Worm (Caenorhabditis elegans) whole organism, L2 larva: ENCODE data around the gene mps-4.
A peak's percentile ranks its signal among the peaks of the same experiment; 100 is the strongest.

ENCODE experiments used
- C34F6.9 ChIP-seq: fragments of 150-350 bp; optimal IDR thresholded peaks from 2 replicates; lab custom pipeline; 2014; ENCODE audit warnings: missing biosample characterization, missing genetic modification characterization
- F13H6.1 ChIP-seq: sonication (generic microtip); optimal IDR thresholded peaks from 2 replicates; lab custom pipeline; 2016; ENCODE audit warnings: missing genetic modification characterization, missing compliant biosample characterization
- R02D3.7 ChIP-seq: fragments of 150-350 bp; optimal IDR thresholded peaks from 2 replicates; lab custom pipeline; 2014; ENCODE audit warnings: missing biosample characterization, missing genetic modification characterization
- ZK546.5 ChIP-seq: sonication (generic microtip); optimal IDR thresholded peaks from 2 replicates; lab custom pipeline; 2017; ENCODE audit warnings: missing biosample characterization, missing genetic modification characterization
- alr-1 ChIP-seq: fragments of 150-350 bp; optimal IDR thresholded peaks from 2 replicates; lab custom pipeline; 2014; ENCODE audit warnings: missing biosample characterization, missing genetic modification characterization
- aly-2 ChIP-seq: fragments of 150-350 bp; optimal IDR thresholded peaks from 2 replicates; lab custom pipeline; 2014; ENCODE audit warnings: missing biosample characterization, missing genetic modification characterization
- ama-1 ChIP-seq: fragments of 150-350 bp; optimal IDR thresholded peaks from 2 replicates; lab custom pipeline; 2018; ENCODE audit warnings: inconsistent platforms
- blmp-1 ChIP-seq: sonication (generic microtip); optimal IDR thresholded peaks from 2 replicates; lab custom pipeline; 2017; ENCODE audit warnings: missing genetic modification characterization, mild to moderate bottlenecking, missing compliant biosample characterization, antibody characterized with exemption, moderate library complexity; ENCODE audit not compliant: insufficient read depth
- ceh-16 ChIP-seq: fragments of 150-350 bp; optimal IDR thresholded peaks from 2 replicates; lab custom pipeline; 2014; ENCODE audit warnings: missing biosample characterization, missing genetic modification characterization
- dmd-4 ChIP-seq: sonication (generic microtip); optimal IDR thresholded peaks from 2 replicates; lab custom pipeline; 2017; ENCODE audit warnings: missing biosample characterization, missing genetic modification characterization
- egl-27 ChIP-seq: sonication (generic microtip); optimal IDR thresholded peaks from 3 replicates; lab custom pipeline; 2017; ENCODE audit warnings: missing biosample characterization, missing genetic modification reagents, missing genetic modification characterization
- elt-3 ChIP-seq: sonication (generic microtip); optimal IDR thresholded peaks from 2 replicates; lab custom pipeline; 2017; ENCODE audit warnings: missing biosample characterization, missing genetic modification characterization
- fos-1 ChIP-seq: fragments of 150-350 bp; optimal IDR thresholded peaks from 2 replicates; lab custom pipeline; 2014; ENCODE audit warnings: missing biosample characterization, missing genetic modification characterization
- lin-11 ChIP-seq: fragments of 150-350 bp; sonication (generic microtip); optimal IDR thresholded peaks from 2 replicates; lab custom pipeline; 2014; ENCODE audit warnings: missing biosample characterization, missing genetic modification characterization, inconsistent platforms, mixed read lengths
- lin-13 ChIP-seq: fragments of 150-350 bp; optimal IDR thresholded peaks from 2 replicates; lab custom pipeline; 2014; ENCODE audit warnings: missing biosample characterization, missing genetic modification reagents, missing genetic modification characterization
- lin-39 ChIP-seq: fragments of 150-350 bp; optimal IDR thresholded peaks from 2 replicates; lab custom pipeline; 2014; ENCODE audit warnings: missing biosample characterization, missing genetic modification reagents, missing genetic modification characterization
- lsy-2 ChIP-seq, 2 experiments: fragments of 150-350 bp in 1 of 2; sonication (generic microtip) in 1 of 2; optimal IDR thresholded peaks; 2 replicates each; lab custom pipeline; 2014 to 2017; ENCODE audit warnings: missing biosample characterization in 2 of 2, missing genetic modification characterization in 2 of 2
- mab-5 ChIP-seq: fragments of 150-350 bp; optimal IDR thresholded peaks from 2 replicates; lab custom pipeline; 2014; ENCODE audit warnings: missing biosample characterization, missing genetic modification characterization
- nhr-10 ChIP-seq: sonication (generic microtip); optimal IDR thresholded peaks from 2 replicates; lab custom pipeline; 2017; ENCODE audit warnings: missing biosample characterization, missing genetic modification characterization
- nhr-11 ChIP-seq: fragments of 150-350 bp; optimal IDR thresholded peaks from 2 replicates; lab custom pipeline; 2014; ENCODE audit warnings: missing biosample characterization, missing genetic modification characterization
- nhr-12 ChIP-seq: fragments of 150-350 bp; optimal IDR thresholded peaks from 2 replicates; lab custom pipeline; 2014; ENCODE audit warnings: missing biosample characterization, missing genetic modification characterization
- nhr-129 ChIP-seq: fragments of 150-350 bp; optimal IDR thresholded peaks from 2 replicates; lab custom pipeline; 2014; ENCODE audit warnings: missing biosample characterization, missing genetic modification characterization
- nhr-21 ChIP-seq: fragments of 150-350 bp; optimal IDR thresholded peaks from 2 replicates; lab custom pipeline; 2014; ENCODE audit warnings: missing biosample characterization, missing genetic modification characterization
- nhr-237 ChIP-seq: fragments of 150-350 bp; optimal IDR thresholded peaks from 2 replicates; lab custom pipeline; 2014; ENCODE audit warnings: missing biosample characterization, missing genetic modification characterization
- nhr-25 ChIP-seq: fragments of 150-350 bp; sonication (generic microtip); optimal IDR thresholded peaks from 3 replicates; lab custom pipeline; 2014; ENCODE audit warnings: missing biosample characterization, missing genetic modification characterization
- nhr-77 ChIP-seq: fragments of 150-350 bp; optimal IDR thresholded peaks from 2 replicates; lab custom pipeline; 2014; ENCODE audit warnings: missing biosample characterization, missing genetic modification characterization
- peb-1 ChIP-seq: fragments of 150-350 bp; optimal IDR thresholded peaks from 2 replicates; lab custom pipeline; 2014; ENCODE audit warnings: missing biosample characterization, missing genetic modification characterization
- sem-4 ChIP-seq: fragments of 150-350 bp; optimal IDR thresholded peaks from 2 replicates; lab custom pipeline; 2014; ENCODE audit warnings: missing biosample characterization, missing genetic modification reagents, missing genetic modification characterization
- skn-1 ChIP-seq: sonication (generic microtip); optimal IDR thresholded peaks from 2 replicates; lab custom pipeline; 2017; ENCODE audit warnings: missing biosample characterization, missing genetic modification characterization
- sma-3 ChIP-seq: sonication (generic microtip); optimal IDR thresholded peaks from 2 replicates; lab custom pipeline; 2016; ENCODE audit warnings: missing genetic modification reagents, missing genetic modification characterization, missing compliant biosample characterization
- sma-9 ChIP-seq, 2 experiments: fragments of 150-350 bp in 1 of 2; sonication (generic microtip) in 1 of 2; optimal IDR thresholded peaks; 2 replicates each; lab custom pipeline; 2014 to 2016; ENCODE audit warnings: missing genetic modification characterization in 2 of 2, mild to moderate bottlenecking in 1 of 2, missing biosample characterization in 1 of 2, missing compliant biosample characterization in 1 of 2, missing genetic modification reagents in 1 of 2, moderate library complexity in 1 of 2
- snpc-4 ChIP-seq: fragments of 150-350 bp; optimal IDR thresholded peaks from 2 replicates; lab custom pipeline; 2014; ENCODE audit warnings: missing biosample characterization, missing genetic modification characterization
- unc-39 ChIP-seq: fragments of 150-350 bp; optimal IDR thresholded peaks from 2 replicates; lab custom pipeline; 2014; ENCODE audit warnings: missing biosample characterization, missing genetic modification characterization
- unc-55 ChIP-seq: fragments of 150-350 bp; sonication (generic microtip); optimal IDR thresholded peaks from 3 replicates; lab custom pipeline; 2014; ENCODE audit warnings: missing biosample characterization, missing genetic modification reagents, missing genetic modification characterization
- ztf-1 ChIP-seq: fragments of 200-800 bp; sonication (Bioruptor generic); conservative IDR thresholded peaks from 2 replicates; pipeline ENCODE4 v1.3.6; 2022; ENCODE audit warnings: missing genetic modification characterization, missing compliant biosample characterization

mps-4 gene

DNA sequence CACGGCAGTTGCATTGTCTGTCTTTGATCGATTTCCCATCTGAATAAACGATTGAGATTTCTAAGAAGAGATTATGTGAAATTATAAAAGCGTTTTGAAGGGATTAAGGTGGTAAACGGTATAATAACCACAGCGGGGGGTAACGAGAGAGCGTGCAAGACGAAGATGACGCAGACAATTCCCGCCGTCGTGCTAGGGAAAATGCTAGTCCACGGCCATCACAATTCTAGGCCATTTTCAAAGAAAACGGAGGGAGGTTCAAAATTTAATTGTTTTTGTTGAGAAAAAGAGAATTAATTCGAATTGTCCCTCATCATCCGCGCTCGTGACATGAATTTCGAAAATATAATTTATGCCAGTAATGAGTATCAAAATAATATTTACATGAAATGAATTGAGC is 47.5 kb upstream of the mps-4 start, which contains the start of gene F10E9.11 (continued):
- no peak for TF ChIP-seq ZK546.5 (tag; lab: Kevin White, UChicago)
- no peak for TF ChIP-seq ceh-16 (tag; lab: Kevin White, UChicago)
- no peak for TF ChIP-seq ztf-1 (GFP tag; lab: Robert Waterston, UW)
- no peak for TF ChIP-seq nhr-10
- peak; percentile 72 for TF ChIP-seq lin-11 (tag; lab: Kevin White, UChicago)
- no peak for TF ChIP-seq snpc-4
- peak; percentile 79 for TF ChIP-seq nhr-25 (tag; lab: Kevin White, UChicago)
- TF ChIP-seq nhr-237 (tag; lab: Kevin White, UChicago) = no peak
- TF ChIP-seq nhr-77 (tag; lab: Kevin White, UChicago) = no peak
- TF ChIP-seq alr-1 (tag; lab: Kevin White, UChicago) = no peak
- no peak for TF ChIP-seq elt-3 (tag; lab: Kevin White, UChicago)
- no peak for TF ChIP-seq R02D3.7
- no peak for TF ChIP-seq ama-1 (lab: Kevin White, UChicago)
- peak; percentile 58 for TF ChIP-seq sem-4 (tag; lab: Kevin White, UChicago)
- no peak for TF ChIP-seq nhr-12 (tag; lab: Kevin White, UChicago)

DNA sequence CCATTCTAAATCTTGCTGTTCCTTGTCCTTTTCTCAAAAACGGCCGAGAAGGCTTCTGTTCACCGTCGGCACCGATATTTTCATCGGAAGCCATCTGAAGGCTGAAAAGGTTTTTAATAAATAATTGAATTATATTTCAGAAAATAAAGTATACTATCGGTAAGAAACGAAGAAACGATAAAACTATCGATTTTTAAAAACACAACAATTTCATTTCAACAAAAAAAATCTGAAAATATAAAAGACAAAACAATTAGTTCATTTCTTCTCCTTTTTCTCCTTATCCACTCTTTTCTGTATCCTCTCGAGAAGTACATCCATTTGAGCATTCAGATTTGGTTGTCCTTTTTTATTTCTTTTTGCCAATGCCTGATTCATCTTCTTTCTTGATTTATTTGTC is 46.9 kb upstream of the mps-4 start, which contains the start of gene sas-4:
Gene sas-4 (minus strand): TSS at position 101 of the 400 bp plus-strand sequence.
- TF ChIP-seq lin-39 (no peak), snpc-4 (no peak), C34F6.9 (no peak), nhr-129 (tag; lab: Kevin White, UChicago) (no peak), sma-9 (GFP tag; optimal IDR thresholded peaks at IDR 0.05; lab: Kevin White, UChicago) (no peak), sma-9 (tag; optimal IDR thresholded peaks at IDR 0.05; lab: Kevin White, UChicago) (no peak), sem-4 (tag; lab: Kevin White, UChicago) (no peak), F13H6.1 (tag; lab: Kevin White, UChicago) (no peak), ama-1 (lab: Kevin White, UChicago) (no peak), unc-39 (tag; lab: Kevin White, UChicago) (no peak), egl-27 (tag; lab: Kevin White, UChicago) (no peak)
- TF ChIP-seq, all 48 proteins: peak for 0

- TF ChIP-seq blmp-1 (no peak), skn-1 (tag; lab: Kevin White, UChicago) (no peak), lin-11 (tag; lab: Kevin White, UChicago) (no peak), nhr-237 (tag; lab: Kevin White, UChicago) (no peak), C34F6.9 (no peak), nhr-12 (tag; lab: Kevin White, UChicago) (no peak), fos-1 (tag; lab: Kevin White, UChicago) (no peak), nhr-21 (tag; lab: Kevin White, UChicago) (no peak), F13H6.1 (tag; lab: Kevin White, UChicago) (no peak), ama-1 (lab: Kevin White, UChicago) (no peak), nhr-25 (tag; lab: Kevin White, UChicago) (no peak), peb-1 (tag; lab: Kevin White, UChicago) (no peak), nhr-11 (tag; lab: Kevin White, UChicago) (no peak), nhr-129 (tag; lab: Kevin White, UChicago) (no peak), mab-5 (tag; lab: Kevin White, UChicago) (no peak), sma-9 (GFP tag; optimal IDR thresholded peaks at IDR 0.05; lab: Kevin White, UChicago) (no peak), sma-9 (tag; optimal IDR thresholded peaks at IDR 0.05; lab: Kevin White, UChicago) (no peak), lin-13 (GFP tag; lab: Kevin White, UChicago) (no peak), unc-39 (tag; lab: Kevin White, UChicago) (no peak)
Observed at ce11 chrIII:8312393-8312792, 40.8 kb upstream of the mps-4 start, which contains the start of gene F10E9.2. TSS of gene F10E9.2 (plus strand) at chrIII:8312693.

DNA sequence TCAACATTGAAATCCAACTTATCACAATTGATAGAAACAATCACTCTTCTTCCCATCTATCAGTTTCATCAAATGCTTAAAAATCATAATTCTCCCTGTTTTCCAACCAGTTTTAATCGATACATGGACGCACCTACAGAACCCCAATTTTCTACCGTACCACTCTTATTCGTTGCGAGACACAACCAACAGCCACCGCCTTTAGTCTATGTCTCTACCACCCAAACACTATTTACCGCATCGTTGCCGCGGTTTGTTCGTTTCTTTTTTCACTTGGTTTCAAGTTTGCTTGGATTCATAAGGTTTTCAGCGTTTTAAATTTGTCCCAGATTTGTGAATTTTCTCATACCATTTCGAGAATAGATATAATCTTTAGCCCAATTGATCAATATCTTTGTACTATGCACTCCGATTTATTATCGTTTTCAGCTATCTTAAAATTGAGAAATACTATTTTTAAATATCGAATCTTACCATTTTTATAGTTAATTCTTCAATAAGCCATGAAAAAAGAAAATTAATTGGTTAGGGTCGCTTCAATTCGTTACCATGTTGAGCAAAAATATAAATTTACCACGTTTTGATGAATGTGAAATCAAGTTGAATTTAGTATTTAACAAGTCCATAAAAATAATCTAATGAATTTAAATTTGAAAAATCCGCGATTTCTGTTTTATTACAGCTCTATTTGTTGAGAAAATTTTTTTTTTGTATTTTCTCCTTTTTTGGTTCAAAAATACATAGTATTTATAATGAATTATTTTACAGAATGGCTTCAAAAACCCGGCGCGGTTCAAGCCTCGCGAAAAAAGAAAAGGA is 38.9 kb upstream of the mps-4 start, which contains the start of gene F10E9.3:
Gene F10E9.3 (plus strand): TSS at position 769 of the 819 bp plus-strand sequence.
- no peak for TF ChIP-seq lin-39
- peak; percentile 19 to 96 for TF ChIP-seq lsy-2 (tag; optimal IDR thresholded peaks at IDR 0.05; lab: Kevin White, UChicago)
- peak; percentile 43 for TF ChIP-seq unc-55
- TF ChIP-seq dmd-4 (tag; lab: Kevin White, UChicago) = no peak
- no peak for TF ChIP-seq sma-3 (GFP tag; lab: Kevin White, UChicago)
- peak; percentile 34 for TF ChIP-seq nhr-129 (tag; lab: Kevin White, UChicago)
- TF ChIP-seq C34F6.9 = peak; percentile 11
- no peak for TF ChIP-seq aly-2 (tag; lab: Kevin White, UChicago)
